Fruit fly (Drosophila melanogaster): Measurements from ENCODE around the gene CG32532.

Gene CG32532

dm6 chrX:19494830-19495610 is 52.3 kb downstream of the CG32532 start, which contains the start of the genes ksh, CG14200 and Pfrx (continued):
- TF ChIP-seq unpg (GFP tag; optimal IDR thresholded peaks at IDR 0.05) (no peak), CG9609 (GFP tag; optimal IDR thresholded peaks at IDR 0.05) (peak; percentile 7), knrl (GFP tag; IDR thresholded peaks at IDR 0.05; ENCODE audit: partially characterized antibody) (peak; percentile 91), CG13287 (GFP tag; IDR thresholded peaks at IDR 0.05; ENCODE audit: partially characterized antibody) (peak; percentile 79), jumu (GFP tag; optimal IDR thresholded peaks at IDR 0.05) (no peak), en (GFP tag; optimal IDR thresholded peaks at IDR 0.05) (no peak), dm (GFP tag; optimal IDR thresholded peaks at IDR 0.05) (no peak), sug (tag; optimal IDR thresholded peaks at IDR 0.05) (no peak), Atf3 (GFP tag; optimal IDR thresholded peaks at IDR 0.05) (no peak), Stat92E (GFP tag; optimal IDR thresholded peaks at IDR 0.05) (no peak), kay (GFP tag; optimal IDR thresholded peaks at IDR 0.05) (no peak), CG18476 (GFP tag; optimal IDR thresholded peaks at IDR 0.05) (no peak), sima (GFP tag; optimal IDR thresholded peaks at IDR 0.05) (no peak), luna (GFP tag; optimal IDR thresholded peaks at IDR 0.05) (no peak), lab (GFP tag; optimal IDR thresholded peaks at IDR 0.05) (no peak), zfh2 (GFP tag; optimal IDR thresholded peaks at IDR 0.05) (peak; percentile 50), hb (GFP tag; IDR thresholded peaks at IDR 0.05; ENCODE audit: partially characterized antibody) (peak; percentile 92), Sox100B (GFP tag; optimal IDR thresholded peaks at IDR 0.05) (no peak), lbe (GFP tag; optimal IDR thresholded peaks at IDR 0.05) (no peak), CG3281 (GFP tag; optimal IDR thresholded peaks at IDR 0.05) (no peak), MBD-R2 (GFP tag; IDR thresholded peaks at IDR 0.05) (peak; percentile 33), CG17361 (GFP tag; IDR thresholded peaks at IDR 0.05) (peak; percentile 37; the same call in 2 of the 3 replicates), CG1233 (GFP tag; optimal IDR thresholded peaks at IDR 0.05) (no peak), CG3726 (GFP tag; IDR thresholded peaks at IDR 0.05) (no peak), CG10543 (GFP tag; optimal IDR thresholded peaks at IDR 0.05) (peak; percentile 18), CG8290 (GFP tag; optimal IDR thresholded peaks at IDR 0.05) (no peak), CG8290 (tag; optimal IDR thresholded peaks at IDR 0.05) (no peak), Dek (tag; optimal IDR thresholded peaks at IDR 0.05) (no peak), tin (GFP tag; optimal IDR thresholded peaks at IDR 0.05) (no peak), CG2875 (GFP tag; optimal IDR thresholded peaks at IDR 0.05) (no peak), CG17385 (GFP tag; optimal IDR thresholded peaks at IDR 0.05) (no peak), lov (optimal IDR thresholded peaks at IDR 0.05) (no peak), lov (GFP tag; IDR thresholded peaks at IDR 0.05) (no peak), tap (tag; optimal IDR thresholded peaks at IDR 0.05) (no peak), pum (GFP tag; optimal IDR thresholded peaks at IDR 0.05) (no peak), YL-1 (GFP tag; optimal IDR thresholded peaks at IDR 0.05) (no peak), grau (tag; optimal IDR thresholded peaks at IDR 0.05) (no peak), CG13624 (GFP tag; optimal IDR thresholded peaks at IDR 0.05) (peak; percentile 41), CG7271 (tag; optimal IDR thresholded peaks at IDR 0.05) (no peak), Myb (GFP tag; optimal IDR thresholded peaks at IDR 0.05) (peak; percentile 89), CG8944 (GFP tag; optimal IDR thresholded peaks at IDR 0.05) (peak; percentile 25), CG16863 (GFP tag; optimal IDR thresholded peaks at IDR 0.05) (no peak), CG31365 (tag; optimal IDR thresholded peaks at IDR 0.05) (no peak), ab (GFP tag; optimal IDR thresholded peaks at IDR 0.05) (no peak), onecut (GFP tag; IDR thresholded peaks at IDR 0.05) (no peak)

Measured in whole organism, embryonic.